Worm (Caenorhabditis elegans) whole organism, L3 larva: ENCODE results near the gene bath-9.

Experiments used
- ZK546.5 ChIP-seq: sonication (generic microtip); optimal IDR thresholded peaks from 2 replicates; lab custom pipeline; 2017; ENCODE audit warnings: missing biosample characterization, missing genetic modification characterization
- ama-1 ChIP-seq: fragments of 150-350 bp; optimal IDR thresholded peaks from 2 replicates; lab custom pipeline; 2018
- ceh-28 ChIP-seq: fragments of 150-350 bp; optimal IDR thresholded peaks from 2 replicates; lab custom pipeline; 2014; ENCODE audit warnings: missing biosample characterization, missing genetic modification reagents, missing genetic modification characterization
- ceh-82 ChIP-seq: fragments of 150-350 bp; optimal IDR thresholded peaks from 2 replicates; lab custom pipeline; 2014; ENCODE audit warnings: missing biosample characterization, missing genetic modification characterization
- ceh-9 ChIP-seq: sonication (generic microtip); optimal IDR thresholded peaks from 2 replicates; lab custom pipeline; 2018; ENCODE audit warnings: missing biosample characterization, missing genetic modification characterization
- daf-12 ChIP-seq: fragments of 150-350 bp; optimal IDR thresholded peaks from 2 replicates; lab custom pipeline; 2014; ENCODE audit warnings: missing biosample characterization, missing genetic modification reagents, missing genetic modification characterization
- egl-5 ChIP-seq: fragments of 150-350 bp; optimal IDR thresholded peaks from 2 replicates; lab custom pipeline; 2017; ENCODE audit warnings: missing biosample characterization, missing genetic modification reagents, missing genetic modification characterization, inconsistent platforms
- elt-1 ChIP-seq: fragments of 150-350 bp; optimal IDR thresholded peaks from 2 replicates; lab custom pipeline; 2014; ENCODE audit warnings: missing biosample characterization, missing genetic modification characterization
- elt-2 ChIP-seq: sonication (generic microtip); optimal IDR thresholded peaks from 2 replicates; lab custom pipeline; 2016; ENCODE audit warnings: missing genetic modification reagents, mild to moderate bottlenecking, missing genetic modification characterization, missing compliant biosample characterization
- eor-1 ChIP-seq, 2 experiments: fragments of 150-350 bp; optimal IDR thresholded peaks; 2 replicates each; lab custom pipeline; 2014 to 2018; ENCODE audit warnings: missing biosample characterization in 2 of 2, missing genetic modification characterization in 2 of 2
- fkh-10 ChIP-seq: sonication (generic microtip); optimal IDR thresholded peaks from 2 replicates; lab custom pipeline; 2017; ENCODE audit warnings: missing biosample characterization, missing genetic modification reagents, missing genetic modification characterization
- fos-1 ChIP-seq: fragments of 150-350 bp; optimal IDR thresholded peaks from 2 replicates; lab custom pipeline; 2014; ENCODE audit warnings: missing biosample characterization, missing genetic modification characterization
- hmg-11 ChIP-seq: sonication (generic microtip); optimal IDR thresholded peaks from 2 replicates; lab custom pipeline; 2016; ENCODE audit warnings: missing genetic modification characterization, missing compliant biosample characterization
- lin-15B ChIP-seq: fragments of 150-350 bp; optimal IDR thresholded peaks from 2 replicates; lab custom pipeline; 2014; ENCODE audit warnings: missing biosample characterization, missing genetic modification characterization
- lin-39 ChIP-seq: fragments of 150-350 bp; optimal IDR thresholded peaks from 2 replicates; lab custom pipeline; 2018; ENCODE audit warnings: missing biosample characterization, missing genetic modification reagents, missing genetic modification characterization
- lsy-12 ChIP-seq: sonication (generic microtip); optimal IDR thresholded peaks from 2 replicates; lab custom pipeline; 2016; ENCODE audit warnings: mild to moderate bottlenecking, missing genetic modification characterization, missing compliant biosample characterization
- mdl-1 ChIP-seq: fragments of 150-350 bp; optimal IDR thresholded peaks from 2 replicates; lab custom pipeline; 2014; ENCODE audit warnings: missing biosample characterization, missing genetic modification characterization
- mml-1 ChIP-seq: fragments of 150-350 bp; sonication (generic microtip); optimal IDR thresholded peaks from 3 replicates; lab custom pipeline; 2014; ENCODE audit warnings: missing biosample characterization, missing genetic modification characterization
- nfya-1 ChIP-seq: sonication (generic microtip); optimal IDR thresholded peaks from 2 replicates; lab custom pipeline; 2017; ENCODE audit warnings: missing genetic modification characterization, mild to moderate bottlenecking, missing compliant biosample characterization, antibody characterized with exemption, moderate library complexity; ENCODE audit not compliant: insufficient read depth
- nhr-11 ChIP-seq: fragments of 150-350 bp; optimal IDR thresholded peaks from 2 replicates; lab custom pipeline; 2014; ENCODE audit warnings: missing biosample characterization, missing genetic modification characterization
- nhr-12 ChIP-seq: fragments of 150-350 bp; optimal IDR thresholded peaks from 2 replicates; lab custom pipeline; 2014; ENCODE audit warnings: missing biosample characterization, missing genetic modification characterization
- nhr-23 ChIP-seq: fragments of 150-350 bp; optimal IDR thresholded peaks from 2 replicates; lab custom pipeline; 2014; ENCODE audit warnings: missing biosample characterization, missing genetic modification reagents, missing genetic modification characterization
- nhr-237 ChIP-seq: fragments of 150-350 bp; optimal IDR thresholded peaks from 2 replicates; lab custom pipeline; 2014; ENCODE audit warnings: missing biosample characterization, missing genetic modification characterization
- nhr-25 ChIP-seq: sonication (generic microtip); optimal IDR thresholded peaks from 2 replicates; lab custom pipeline; 2017; ENCODE audit warnings: missing biosample characterization, missing genetic modification characterization
- nhr-43 ChIP-seq: sonication (generic microtip); optimal IDR thresholded peaks from 2 replicates; lab custom pipeline; 2016; ENCODE audit warnings: mild to moderate bottlenecking, missing genetic modification characterization, missing compliant biosample characterization; ENCODE audit not compliant: poor library complexity, severe bottlenecking
- nhr-67 ChIP-seq: fragments of 150-350 bp; optimal IDR thresholded peaks from 2 replicates; lab custom pipeline; 2014; ENCODE audit warnings: missing biosample characterization, missing genetic modification characterization
- nhr-76 ChIP-seq: fragments of 150-350 bp; sonication (generic microtip); optimal IDR thresholded peaks from 5 replicates; lab custom pipeline; 2014; ENCODE audit warnings: missing biosample characterization, missing genetic modification characterization
- pqm-1 ChIP-seq: fragments of 150-350 bp; optimal IDR thresholded peaks from 2 replicates; lab custom pipeline; 2017; ENCODE audit warnings: missing biosample characterization, missing genetic modification characterization, inconsistent platforms
- sea-2 ChIP-seq: fragments of 150-350 bp; sonication (generic microtip); optimal IDR thresholded peaks from 4 replicates; lab custom pipeline; 2014; ENCODE audit warnings: missing biosample characterization, missing genetic modification reagents, missing genetic modification characterization
- skn-1 ChIP-seq: fragments of 150-350 bp; optimal IDR thresholded peaks from 2 replicates; lab custom pipeline; 2014; ENCODE audit warnings: missing biosample characterization, missing genetic modification characterization
- snpc-4 ChIP-seq: fragments of 150-350 bp; optimal IDR thresholded peaks from 2 replicates; lab custom pipeline; 2014; ENCODE audit warnings: missing biosample characterization, missing genetic modification characterization
- tbx-2 ChIP-seq: sonication (generic microtip); optimal IDR thresholded peaks from 2 replicates; lab custom pipeline; 2016; ENCODE audit warnings: mild to moderate bottlenecking, missing genetic modification characterization, missing compliant biosample characterization
- unc-39 ChIP-seq: sonication (generic microtip); optimal IDR thresholded peaks from 4 replicates; lab custom pipeline; 2017; ENCODE audit warnings: missing biosample characterization, missing genetic modification characterization
- zag-1 ChIP-seq: fragments of 150-350 bp; optimal IDR thresholded peaks from 2 replicates; lab custom pipeline; 2014; ENCODE audit warnings: missing biosample characterization, missing genetic modification characterization
- ztf-11 ChIP-seq: fragments of 150-350 bp; optimal IDR thresholded peaks from 2 replicates; lab custom pipeline; 2014; ENCODE audit warnings: missing biosample characterization, missing genetic modification characterization

bath-9 gene

ce11 chrII:3422938-3423337 lies 46.0 kb downstream of the bath-9 start:
- no peak for TF ChIP-seq tbx-2 (tag; lab: Kevin White, UChicago)
- no peak for TF ChIP-seq lin-15B (tag; lab: Kevin White, UChicago)
- TF ChIP-seq hmg-11 (tag; lab: Kevin White, UChicago): no peak
- no peak for TF ChIP-seq pqm-1 (tag; lab: Kevin White, UChicago)
- TF ChIP-seq mml-1: no peak
- no peak for TF ChIP-seq ztf-11 (tag; lab: Kevin White, UChicago)
- no peak for TF ChIP-seq ceh-9 (tag; lab: Kevin White, UChicago)
- no peak for TF ChIP-seq nhr-12 (tag; lab: Kevin White, UChicago)
- TF ChIP-seq, all 47 proteins: peak for 0

- TF ChIP-seq unc-39 (no peak), nhr-67 (tag; lab: Kevin White, UChicago) (no peak), pqm-1 (tag; lab: Kevin White, UChicago) (no peak), fos-1 (no peak), skn-1 (tag; lab: Kevin White, UChicago) (no peak), nhr-25 (tag; lab: Kevin White, UChicago) (no peak), ZK546.5 (tag; lab: Kevin White, UChicago) (no peak), nhr-76 (tag; lab: Kevin White, UChicago) (no peak), mdl-1 (tag; lab: Kevin White, UChicago) (no peak)
These were observed 48.5 kb downstream of the bath-9 start, which contains the start of gene nep-11 for ce11 chrII:3425433-3425832. nep-11 (minus strand) TSS chrII:3425533.

- no peak for TF ChIP-seq mdl-1 (tag; lab: Kevin White, UChicago)
- no peak for TF ChIP-seq elt-1 (tag; lab: Kevin White, UChicago)
- no peak for TF ChIP-seq nhr-12 (tag; lab: Kevin White, UChicago)
- no peak for TF ChIP-seq mml-1
- TF ChIP-seq sea-2 (GFP tag; lab: Kevin White, UChicago): peak; percentile 20
- no peak for TF ChIP-seq lin-15B (tag; lab: Kevin White, UChicago)
- no peak for TF ChIP-seq lsy-12 (tag; lab: Kevin White, UChicago)
- no peak for TF ChIP-seq nhr-76 (tag; lab: Kevin White, UChicago)
- no peak for TF ChIP-seq daf-12 (tag; lab: Kevin White, UChicago)
- TF ChIP-seq fos-1: no peak
- no peak for TF ChIP-seq skn-1 (tag; lab: Kevin White, UChicago)
- TF ChIP-seq egl-5: no peak
- TF ChIP-seq ama-1 (lab: Kevin White, UChicago): no peak
- TF ChIP-seq nhr-11 (tag; lab: Kevin White, UChicago): no peak
- no peak for TF ChIP-seq ceh-28 (tag; lab: Kevin White, UChicago)
- TF ChIP-seq ceh-9 (tag; lab: Kevin White, UChicago): no peak
- TF ChIP-seq nhr-237 (tag; lab: Kevin White, UChicago): no peak
- no peak for TF ChIP-seq eor-1 (tag; optimal IDR thresholded peaks at IDR 0.05; lab: Kevin White, UChicago)
- peak; percentile 72 for TF ChIP-seq lin-39 (tag; lab: Kevin White, UChicago)
- TF ChIP-seq fkh-10 (GFP tag; lab: Kevin White, UChicago): peak; percentile 3
- no peak for TF ChIP-seq nhr-43 (tag; lab: Kevin White, UChicago)
- peak; percentile 66 for TF ChIP-seq hmg-11 (tag; lab: Kevin White, UChicago)
- no peak for TF ChIP-seq ceh-82 (tag; lab: Kevin White, UChicago)
- TF ChIP-seq zag-1 (tag; lab: Kevin White, UChicago): no peak
- TF ChIP-seq pqm-1 (tag; lab: Kevin White, UChicago): no peak
- TF ChIP-seq nfya-1 (tag; lab: Kevin White, UChicago): peak; percentile 60
- TF ChIP-seq nhr-23 (tag; lab: Kevin White, UChicago): no peak
- TF ChIP-seq elt-2: no peak
- peak; percentile 19 for TF ChIP-seq snpc-4 (tag; lab: Kevin White, UChicago)
- TF ChIP-seq, all 47 proteins: peak for 6
These were observed 51.3 kb downstream of the bath-9 start for ce11 chrII:3428158-3428704.
